Fruit fly (Drosophila melanogaster): ENCODE results near the gene Ugt303A1.

DNA sequence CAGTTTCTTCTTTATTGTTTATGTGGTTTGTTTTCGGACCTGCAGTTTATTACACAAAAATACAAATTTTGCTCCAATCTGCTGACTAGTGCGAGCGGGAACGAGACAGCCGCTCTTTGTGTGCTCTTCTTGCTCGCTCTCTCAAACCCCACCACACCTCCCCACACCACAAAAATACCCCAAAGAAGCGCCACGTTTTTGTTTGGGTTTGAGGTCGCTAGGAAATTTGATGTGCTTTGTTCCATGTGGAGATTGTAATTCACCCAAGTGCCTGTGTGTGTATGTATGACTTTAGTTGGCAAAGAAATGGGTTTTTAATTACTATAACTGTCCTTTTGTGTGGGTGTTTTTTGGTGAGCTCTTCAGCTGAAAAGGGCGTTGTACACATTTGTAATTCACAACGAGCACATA lies 22.7 kb downstream of the Ugt303A1 start:
- no peak for TF ChIP-seq ttk (optimal IDR thresholded peaks at IDR 0.05)
- no peak for TF ChIP-seq Myc (optimal IDR thresholded peaks at IDR 0.05)
- TF ChIP-seq psq (optimal IDR thresholded peaks at IDR 0.05) = no peak
